Worm (Caenorhabditis elegans) whole organism, late embryonic: ENCODE data around the gene abhd-3.1.

ENCODE experiments used
- C08G9.2 ChIP-seq: sonication (generic microtip); optimal IDR thresholded peaks from 2 replicates; lab custom pipeline; 2016; ENCODE audit warnings: mild to moderate bottlenecking, missing genetic modification characterization, moderate library complexity, missing compliant biosample characterization
- C38D4.7 ChIP-seq: fragments of 200-800 bp; sonication (Bioruptor generic); optimal IDR thresholded peaks from 2 replicates; lab custom pipeline; 2018; ENCODE audit warnings: mild to moderate bottlenecking, missing genetic modification characterization, moderate library complexity, missing compliant biosample characterization
- F13H6.1 ChIP-seq: sonication (generic microtip); optimal IDR thresholded peaks from 2 replicates; lab custom pipeline; 2016; ENCODE audit warnings: missing genetic modification characterization, missing compliant biosample characterization
- K02D7.2 ChIP-seq: sonication (generic microtip); optimal IDR thresholded peaks from 2 replicates; lab custom pipeline; 2017; ENCODE audit warnings: mild to moderate bottlenecking, missing genetic modification characterization, missing compliant biosample characterization
- T23F11.4 ChIP-seq: fragments of 200-800 bp; sonication (Bioruptor generic); optimal IDR thresholded peaks from 2 replicates; lab custom pipeline; 2018; ENCODE audit warnings: mild to moderate bottlenecking, missing genetic modification characterization, missing compliant biosample characterization
- ama-1 ChIP-seq: fragments of 150-350 bp; optimal IDR thresholded peaks from 2 replicates; lab custom pipeline; 2014
- ceh-14 ChIP-seq: sonication (generic microtip); optimal IDR thresholded peaks from 2 replicates; lab custom pipeline; 2016; ENCODE audit warnings: missing genotype, missing genetic modification characterization, missing compliant biosample characterization
- ceh-18 ChIP-seq: sonication (generic microtip); optimal IDR thresholded peaks from 2 replicates; lab custom pipeline; 2016; ENCODE audit warnings: missing genetic modification characterization, missing compliant biosample characterization
- ceh-22 ChIP-seq: sonication (generic microtip); optimal IDR thresholded peaks from 2 replicates; lab custom pipeline; 2017; ENCODE audit warnings: missing biosample characterization, missing genetic modification characterization
- ceh-34 ChIP-seq: sonication (generic microtip); optimal IDR thresholded peaks from 2 replicates; lab custom pipeline; 2016; ENCODE audit warnings: mild to moderate bottlenecking, missing genetic modification characterization, missing compliant biosample characterization
- ceh-48 ChIP-seq: sonication (generic microtip); optimal IDR thresholded peaks from 2 replicates; lab custom pipeline; 2016; ENCODE audit warnings: missing genetic modification characterization, inconsistent platforms, missing compliant biosample characterization
- ceh-9 ChIP-seq: sonication (generic microtip); optimal IDR thresholded peaks from 2 replicates; lab custom pipeline; 2016; ENCODE audit warnings: mild to moderate bottlenecking, missing genetic modification characterization, inconsistent platforms, missing compliant biosample characterization
- che-1 ChIP-seq: sonication (generic microtip); optimal IDR thresholded peaks from 2 replicates; lab custom pipeline; 2016; ENCODE audit warnings: mild to moderate bottlenecking, missing genetic modification characterization, missing compliant biosample characterization
- elt-2 ChIP-seq: sonication (generic microtip); optimal IDR thresholded peaks from 2 replicates; lab custom pipeline; 2016; ENCODE audit warnings: missing genetic modification reagents, missing genetic modification characterization, missing compliant biosample characterization
- elt-4 ChIP-seq: sonication (generic microtip); optimal IDR thresholded peaks from 2 replicates; lab custom pipeline; 2016; ENCODE audit warnings: missing genetic modification characterization, missing compliant biosample characterization
- fkh-6 ChIP-seq: sonication (generic microtip); optimal IDR thresholded peaks from 2 replicates; lab custom pipeline; 2016; ENCODE audit warnings: missing genetic modification characterization, missing compliant biosample characterization
- gmeb-2 ChIP-seq: sonication (generic microtip); optimal IDR thresholded peaks from 2 replicates; lab custom pipeline; 2016; ENCODE audit warnings: missing genetic modification characterization, inconsistent platforms, missing compliant biosample characterization
- hlh-6 ChIP-seq: sonication (generic microtip); optimal IDR thresholded peaks from 2 replicates; lab custom pipeline; 2016; ENCODE audit warnings: missing genotype, missing genetic modification characterization, missing compliant biosample characterization
- lin-11 ChIP-seq: fragments of 200-800 bp; sonication (Bioruptor generic); optimal IDR thresholded peaks from 2 replicates; lab custom pipeline; 2018; ENCODE audit warnings: mild to moderate bottlenecking, missing genetic modification characterization, missing compliant biosample characterization
- npax-4 ChIP-seq: sonication (generic microtip); optimal IDR thresholded peaks from 2 replicates; lab custom pipeline; 2016; ENCODE audit warnings: missing genetic modification characterization, missing compliant biosample characterization
- odd-2 ChIP-seq: sonication (generic microtip); optimal IDR thresholded peaks from 2 replicates; lab custom pipeline; 2017; ENCODE audit warnings: antibody characterized with exemption, mild to moderate bottlenecking, missing genetic modification characterization, missing compliant biosample characterization
- pag-3 ChIP-seq: sonication (generic microtip); optimal IDR thresholded peaks from 2 replicates; lab custom pipeline; 2016; ENCODE audit warnings: missing compliant biosample characterization, missing genetic modification characterization, borderline replicate concordance
- pat-9 ChIP-seq: fragments of 200-800 bp; sonication (Bioruptor generic); optimal IDR thresholded peaks from 2 replicates; lab custom pipeline; 2018; ENCODE audit warnings: mild to moderate bottlenecking, missing genetic modification characterization, moderate library complexity, missing compliant biosample characterization
- pax-1 ChIP-seq: fragments of 150-350 bp; optimal IDR thresholded peaks from 2 replicates; lab custom pipeline; 2014; ENCODE audit warnings: missing biosample characterization, missing genetic modification characterization
- pha-2 ChIP-seq: sonication (generic microtip); optimal IDR thresholded peaks from 2 replicates; lab custom pipeline; 2017; ENCODE audit warnings: mild to moderate bottlenecking, missing genetic modification characterization, missing compliant biosample characterization
- pha-4 ChIP-seq: fragments of 150-350 bp; optimal IDR thresholded peaks from 2 replicates; lab custom pipeline; 2018; ENCODE audit warnings: missing biosample characterization, missing genetic modification reagents, missing genetic modification characterization
- pros-1 ChIP-seq: fragments of 150-350 bp; optimal IDR thresholded peaks from 2 replicates; lab custom pipeline; 2014; ENCODE audit warnings: missing biosample characterization, missing genetic modification reagents, missing genetic modification characterization
- ref-2 ChIP-seq: sonication (generic microtip); optimal IDR thresholded peaks from 2 replicates; lab custom pipeline; 2016; ENCODE audit warnings: missing genetic modification characterization, missing compliant biosample characterization
- sdc-2 ChIP-seq: sonication (generic microtip); optimal IDR thresholded peaks from 2 replicates; lab custom pipeline; 2016; ENCODE audit warnings: missing genotype, missing genetic modification characterization, missing compliant biosample characterization
- sox-4 ChIP-seq: sonication (generic microtip); optimal IDR thresholded peaks from 2 replicates; lab custom pipeline; 2017; ENCODE audit warnings: mild to moderate bottlenecking, missing genetic modification characterization, inconsistent platforms, missing compliant biosample characterization
- tbx-7 ChIP-seq: sonication (generic microtip); optimal IDR thresholded peaks from 2 replicates; lab custom pipeline; 2016; ENCODE audit warnings: missing genotype, missing genetic modification characterization, missing compliant biosample characterization
- ttx-3 ChIP-seq: sonication (generic microtip); optimal IDR thresholded peaks from 2 replicates; lab custom pipeline; 2016; ENCODE audit warnings: missing genetic modification reagents, missing genetic modification characterization, missing compliant biosample characterization
- unc-3 ChIP-seq, 2 experiments: fragments of 200-800 bp in 1 of 2; sonication (Bioruptor generic) in 1 of 2; sonication (generic microtip) in 1 of 2; conservative IDR thresholded peaks in 1 of 2; optimal IDR thresholded peaks in 1 of 2; 2 replicates each; pipeline versions ENCODE4 v1.3.6 to Lab custom; 2016 to 2022; ENCODE audit warnings: missing compliant biosample characterization in 2 of 2, missing genetic modification characterization in 2 of 2, missing genetic modification reagents in 1 of 2
- unc-55 ChIP-seq: sonication (generic microtip); optimal IDR thresholded peaks from 2 replicates; lab custom pipeline; 2017; ENCODE audit warnings: missing biosample characterization, missing genetic modification reagents, missing genetic modification characterization
- zip-5 ChIP-seq: sonication (generic microtip); optimal IDR thresholded peaks from 2 replicates; lab custom pipeline; 2016; ENCODE audit warnings: missing genetic modification characterization, missing compliant biosample characterization

Gene abhd-3.1

DNA sequence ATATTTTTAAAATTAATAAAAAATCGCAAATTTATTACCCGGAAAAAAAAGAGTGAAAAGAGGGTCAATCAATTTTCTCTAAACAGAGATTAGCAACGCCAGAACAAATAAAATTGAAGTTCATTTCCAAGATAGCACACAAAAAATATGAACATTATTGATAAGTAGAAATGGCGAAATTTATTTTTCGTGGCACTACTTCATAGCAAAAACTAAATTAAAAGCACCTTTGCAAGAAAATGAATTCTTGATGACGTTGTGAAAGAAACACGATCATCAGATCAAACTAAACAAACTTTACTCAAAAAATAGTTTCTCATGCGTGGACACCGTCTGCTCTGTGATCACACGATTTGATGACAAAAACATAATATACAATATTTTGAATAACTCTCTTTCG lies 32.7 kb upstream of the abhd-3.1 start, which contains the start of gene Y60A3A.16:
Y60A3A.16 (minus strand) TSS at position 101 of the 400 bp plus-strand sequence.
- TF ChIP-seq ceh-18 (tag; lab: Kevin White, UChicago) (no peak), npax-4 (tag; lab: Kevin White, UChicago) (no peak), hlh-6 (tag; lab: Kevin White, UChicago) (no peak), odd-2 (tag; lab: Kevin White, UChicago) (no peak), T23F11.4 (GFP tag; lab: Kevin White, UChicago) (no peak), elt-4 (tag; lab: Kevin White, UChicago) (no peak), che-1 (tag; lab: Kevin White, UChicago) (no peak), ceh-48 (tag; lab: Kevin White, UChicago) (no peak), sox-4 (tag; lab: Kevin White, UChicago) (no peak), tbx-7 (tag; lab: Kevin White, UChicago) (no peak), lin-11 (tag; lab: Kevin White, UChicago) (no peak), fkh-6 (no peak), K02D7.2 (tag; lab: Kevin White, UChicago) (no peak), pros-1 (tag; lab: Kevin White, UChicago) (no peak)

DNA sequence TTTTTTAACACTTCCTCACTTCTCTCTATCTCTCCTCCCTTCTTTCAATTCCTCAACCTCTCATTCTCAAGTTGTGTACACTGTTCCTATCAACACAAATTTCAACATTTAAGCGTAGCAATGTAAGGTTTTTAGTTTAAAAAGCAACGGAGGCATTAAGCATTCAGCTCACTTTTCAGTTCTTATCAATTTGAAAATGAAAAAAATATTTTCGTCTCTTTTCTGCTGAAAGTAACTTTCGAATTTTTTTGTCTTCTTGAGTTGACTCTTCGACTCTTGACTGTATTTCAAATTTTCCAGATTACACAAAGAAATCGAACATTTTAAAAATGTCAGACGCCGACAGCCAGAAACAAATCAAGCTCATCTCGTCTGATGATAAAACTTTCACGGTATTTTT lies 31.4 kb upstream of the abhd-3.1 start, which contains the start of gene skr-4:
skr-4 (plus strand) TSS at position 301 of the 400 bp plus-strand sequence.
- TF ChIP-seq ceh-9 (tag; lab: Kevin White, UChicago) (no peak), unc-55 (GFP tag; lab: Kevin White, UChicago) (no peak), unc-3 (GFP tag; conservative IDR thresholded peaks at IDR 0.05; lab: Robert Waterston, UW) (no peak), unc-3 (tag; optimal IDR thresholded peaks at IDR 0.05; lab: Kevin White, UChicago) (no peak), elt-4 (tag; lab: Kevin White, UChicago) (no peak)

ce11 chrV:19934223-19934622 lies 21.1 kb upstream of the abhd-3.1 start, which contains the start of gene algn-7:
TSS of gene algn-7 (minus strand) at chrV:19934323.
- TF ChIP-seq pha-2: no peak
- TF ChIP-seq ceh-48 (tag; lab: Kevin White, UChicago): no peak
- TF ChIP-seq unc-3 (GFP tag; conservative IDR thresholded peaks at IDR 0.05; lab: Robert Waterston, UW): no peak
- no peak for TF ChIP-seq unc-3 (tag; optimal IDR thresholded peaks at IDR 0.05; lab: Kevin White, UChicago)
- no peak for TF ChIP-seq sdc-2 (tag; lab: Kevin White, UChicago)
- no peak for TF ChIP-seq pat-9
- no peak for TF ChIP-seq gmeb-2 (tag; lab: Kevin White, UChicago)
- no peak for TF ChIP-seq che-1 (tag; lab: Kevin White, UChicago)
- TF ChIP-seq zip-5: no peak
- no peak for TF ChIP-seq ceh-34 (tag; lab: Kevin White, UChicago)
- TF ChIP-seq pha-4 (tag; lab: Kevin White, UChicago): no peak

DNA sequence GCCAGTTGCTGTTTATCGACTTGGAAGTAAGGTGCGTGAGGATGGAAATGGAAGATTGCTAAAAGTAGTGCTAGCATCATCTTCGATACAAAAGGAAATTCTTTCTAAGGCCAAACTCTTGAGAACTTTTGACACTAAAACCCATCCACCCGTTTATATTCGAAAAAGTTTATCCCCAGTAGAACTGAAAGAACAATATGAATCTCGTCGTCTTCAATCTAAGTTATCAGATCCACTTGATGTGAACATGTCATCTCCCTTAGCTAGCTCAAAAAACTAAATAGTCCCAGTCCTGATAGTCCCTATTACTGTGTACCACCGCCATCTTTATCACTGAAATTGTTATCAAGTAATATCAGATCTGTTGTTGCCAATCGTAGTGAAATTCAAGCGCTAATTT lies 18.3 kb upstream of the abhd-3.1 start:
- TF ChIP-seq F13H6.1 (tag; lab: Kevin White, UChicago): no peak
- no peak for TF ChIP-seq pax-1 (tag; lab: Kevin White, UChicago)
- TF ChIP-seq ama-1 (lab: Kevin White, UChicago): no peak
- TF ChIP-seq ceh-14: no peak

DNA sequence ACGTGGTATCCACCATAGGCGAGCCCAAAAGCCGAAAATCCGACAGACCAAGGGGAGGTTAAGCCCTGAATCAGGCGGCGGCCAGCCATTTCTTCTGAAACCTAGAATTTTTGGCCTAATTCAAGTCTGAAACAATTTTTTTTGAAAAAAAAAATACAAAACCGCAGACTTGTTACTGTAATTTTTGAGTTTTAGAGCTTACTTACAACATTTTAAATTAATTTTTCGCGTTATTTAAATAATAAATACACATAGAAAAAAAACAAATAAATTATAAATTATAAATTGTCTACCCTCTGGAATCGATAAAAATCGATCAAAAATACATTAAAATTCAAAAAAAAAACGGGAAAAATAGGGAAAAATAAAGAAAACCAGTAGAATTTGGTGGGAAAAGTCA lies 8.8 kb upstream of the abhd-3.1 start, which contains the start of gene dhs-24:
dhs-24 (minus strand) TSS at position 101 of the 400 bp plus-strand sequence.
- TF ChIP-seq C38D4.7 (GFP tag; lab: Kevin White, UChicago) (no peak), ceh-48 (tag; lab: Kevin White, UChicago) (no peak), ceh-18 (tag; lab: Kevin White, UChicago) (no peak), ttx-3 (tag; lab: Kevin White, UChicago) (no peak), ceh-34 (tag; lab: Kevin White, UChicago) (no peak), C08G9.2 (tag; lab: Kevin White, UChicago) (no peak), unc-3 (GFP tag; conservative IDR thresholded peaks at IDR 0.05; lab: Robert Waterston, UW) (no peak), unc-3 (tag; optimal IDR thresholded peaks at IDR 0.05; lab: Kevin White, UChicago) (no peak), lin-11 (tag; lab: Kevin White, UChicago) (no peak), pag-3 (tag; lab: Kevin White, UChicago) (no peak), che-1 (tag; lab: Kevin White, UChicago) (no peak), ceh-9 (tag; lab: Kevin White, UChicago) (no peak), tbx-7 (tag; lab: Kevin White, UChicago) (no peak), elt-2 (no peak), ref-2 (tag; lab: Kevin White, UChicago) (no peak), T23F11.4 (GFP tag; lab: Kevin White, UChicago) (no peak), odd-2 (tag; lab: Kevin White, UChicago) (no peak), ceh-14 (no peak), sox-4 (tag; lab: Kevin White, UChicago) (no peak), ceh-22 (tag; lab: Kevin White, UChicago) (no peak)
